Fruit fly (Drosophila melanogaster) Kc167 (cell line): Measurements from ENCODE around the gene CG3071.

Experiments used
- Myc ChIP-seq: fragments of >200 bp; optimal IDR thresholded peaks from 2 replicates; lab custom pipeline; 2017; ENCODE audit warnings: missing external identifiers
- h ChIP-seq: fragments of >200 bp; optimal IDR thresholded peaks from 3 replicates; lab custom pipeline; 2018; ENCODE audit warnings: missing external identifiers
- insv ChIP-seq: fragments of >200 bp; optimal IDR thresholded peaks from 3 replicates; lab custom pipeline; 2018; ENCODE audit warnings: missing external identifiers
- ttk ChIP-seq: sonication (Bioruptor generic); optimal IDR thresholded peaks from 2 replicates; lab custom pipeline; 2017; ENCODE audit warnings: missing external identifiers

- TF ChIP-seq h (no peak), insv (lab: Kevin White, UChicago) (no peak), Myc (lab: Kevin White, UChicago) (no peak), ttk (lab: Kevin White, UChicago) (no peak)
Observed at dm6 chrX:2306760-2307159, 44.1 kb downstream of the CG3071 start.
